Worm (Caenorhabditis elegans) whole organism, L4/young adult: ENCODE measurements around the gene Y116A8C.10.

Source experiments
- W03F9.2 ChIP-seq: fragments of 150-350 bp; optimal IDR thresholded peaks from 2 replicates; lab custom pipeline; 2014; ENCODE audit warnings: missing biosample characterization, missing genetic modification characterization
- dao-5 ChIP-seq: sonication (generic microtip); optimal IDR thresholded peaks from 2 replicates; lab custom pipeline; 2016; ENCODE audit warnings: missing genotype, missing genetic modification characterization, moderate library complexity, missing compliant biosample characterization
- him-1 ChIP-seq: sonication (generic microtip); optimal IDR thresholded peaks from 2 replicates; lab custom pipeline; 2016; ENCODE audit warnings: missing genotype, missing genetic modification reagents, missing genetic modification characterization, missing compliant biosample characterization

The Y116A8C.10 gene

DNA sequence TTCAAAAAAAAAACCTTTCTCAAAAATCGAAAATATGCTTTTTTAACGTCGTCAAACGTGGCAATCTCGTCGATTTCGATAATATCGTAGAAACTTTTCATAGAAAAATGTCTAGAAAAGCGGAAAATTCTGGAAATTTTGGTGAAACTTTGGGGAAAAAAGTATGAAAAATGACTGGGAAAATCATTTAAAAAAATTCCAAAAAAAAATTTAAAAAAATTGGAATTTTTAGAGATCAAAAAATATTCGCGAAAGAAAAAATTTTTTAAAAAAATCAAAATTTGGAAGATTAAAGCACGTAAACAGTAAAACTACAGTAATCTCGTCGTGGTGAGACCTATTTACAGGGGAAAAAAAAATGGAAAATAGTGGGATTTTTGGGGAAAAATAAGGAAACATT lies at the start of gene Y116A8C.10:
TSS of gene Y116A8C.10 (minus strand) at position 101 of the 400 bp plus-strand sequence.
- TF ChIP-seq dao-5 (tag; lab: Kevin White, UChicago) (no peak), W03F9.2 (tag; lab: Kevin White, UChicago) (no peak), him-1 (tag; lab: Kevin White, UChicago) (no peak)

DNA sequence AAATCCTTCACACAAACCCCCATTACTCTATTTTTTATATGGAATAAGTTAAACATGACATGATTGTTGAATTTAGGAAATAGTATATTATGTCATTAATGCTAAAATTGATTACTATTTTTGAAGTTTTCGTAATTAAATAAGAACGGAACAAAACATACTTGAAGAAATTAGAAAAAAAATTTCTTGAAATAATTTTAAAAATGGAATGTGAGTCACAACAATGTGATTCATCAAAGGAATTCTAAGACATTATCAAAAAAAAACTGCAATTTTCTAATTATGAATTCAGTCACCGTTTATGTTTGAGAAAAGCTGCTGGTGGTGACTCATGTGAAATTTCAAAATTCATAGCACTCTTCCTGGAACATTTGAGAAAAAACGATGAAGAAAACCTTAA lies 49.5 kb upstream of the Y116A8C.10 start, which contains the start of gene nccd-1:
TSS of gene nccd-1 (plus strand) at position 301 of the 400 bp plus-strand sequence.
- TF ChIP-seq W03F9.2 (tag; lab: Kevin White, UChicago) (no peak), dao-5 (tag; lab: Kevin White, UChicago) (no peak), him-1 (tag; lab: Kevin White, UChicago) (no peak)

DNA sequence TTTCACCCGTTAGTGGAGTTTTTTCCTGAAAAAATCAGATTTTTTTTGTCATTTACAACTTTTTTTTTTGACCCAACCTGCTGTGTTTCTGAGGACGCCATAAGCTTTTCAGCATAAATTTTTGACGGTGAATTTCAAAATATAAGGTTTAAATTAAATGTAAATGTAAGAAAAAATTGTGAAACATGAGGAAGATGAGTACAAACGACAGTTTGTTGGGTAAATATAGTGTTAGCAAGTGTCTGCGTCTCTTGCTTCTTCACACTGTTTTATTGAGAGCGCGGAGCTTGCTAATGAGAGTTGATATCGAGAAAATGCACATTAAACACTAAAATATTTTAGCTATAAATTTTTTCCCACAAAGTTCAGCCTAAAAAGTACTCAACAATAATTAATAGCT lies 31.5 kb upstream of the Y116A8C.10 start, which contains the start of gene rom-3:
TSS of gene rom-3 (minus strand) at position 101 of the 400 bp plus-strand sequence.
- TF ChIP-seq him-1 (tag; lab: Kevin White, UChicago) (no peak), W03F9.2 (tag; lab: Kevin White, UChicago) (no peak), dao-5 (tag; lab: Kevin White, UChicago) (no peak)

DNA sequence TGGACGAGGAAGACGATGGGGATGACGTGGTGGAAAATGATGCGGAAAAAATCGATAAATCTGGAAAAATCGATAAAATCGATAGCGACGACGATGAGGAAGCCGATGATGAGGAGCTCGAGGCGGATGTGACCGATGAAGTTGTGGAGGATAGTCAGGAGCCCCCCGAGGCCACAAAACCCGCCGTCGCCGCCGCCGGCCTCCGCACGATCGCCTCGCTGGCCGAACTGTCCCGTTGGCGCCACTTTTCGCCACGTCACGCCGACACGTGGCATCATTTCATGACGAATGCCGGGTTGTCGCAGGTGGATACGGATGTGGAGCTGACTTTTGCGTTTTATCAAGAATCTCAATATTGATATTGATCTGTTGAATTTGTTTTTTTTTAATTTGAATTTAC lies 23.5 kb upstream of the Y116A8C.10 start:
- no peak for TF ChIP-seq him-1 (tag; lab: Kevin White, UChicago)
- no peak for TF ChIP-seq W03F9.2 (tag; lab: Kevin White, UChicago)
- no peak for TF ChIP-seq dao-5 (tag; lab: Kevin White, UChicago)

DNA sequence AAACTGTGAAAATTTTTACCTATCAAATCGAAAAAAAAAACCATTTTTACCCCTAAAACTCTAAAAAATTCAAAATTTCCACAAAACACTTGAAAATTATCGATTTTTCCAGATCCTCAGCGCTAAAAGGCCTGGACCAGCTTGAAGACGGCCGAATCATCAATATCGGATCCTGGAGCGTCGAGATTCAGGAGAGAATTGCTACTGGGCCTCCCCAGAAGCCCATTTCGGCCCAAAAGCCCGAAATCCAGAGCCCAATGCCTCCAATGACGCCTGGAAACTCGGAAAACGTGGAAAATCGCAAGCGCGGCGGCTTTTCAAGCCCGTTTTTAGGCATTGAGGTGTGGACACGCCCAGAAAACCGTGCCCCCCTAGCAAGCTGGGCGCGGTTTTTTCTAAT lies 13.5 kb upstream of the Y116A8C.10 start:
- no peak for TF ChIP-seq dao-5 (tag; lab: Kevin White, UChicago)
- no peak for TF ChIP-seq him-1 (tag; lab: Kevin White, UChicago)
- TF ChIP-seq W03F9.2 (tag; lab: Kevin White, UChicago), result no peak

ce11 chrIV:16949767-16950166 lies 10.9 kb upstream of the Y116A8C.10 start, which contains the start of gene rad-54.B:
Gene rad-54.B, plus strand, starts transcription at chrIV:16950067.
- TF ChIP-seq W03F9.2 (tag; lab: Kevin White, UChicago), result no peak
- no peak for TF ChIP-seq him-1 (tag; lab: Kevin White, UChicago)
- no peak for TF ChIP-seq dao-5 (tag; lab: Kevin White, UChicago)

DNA sequence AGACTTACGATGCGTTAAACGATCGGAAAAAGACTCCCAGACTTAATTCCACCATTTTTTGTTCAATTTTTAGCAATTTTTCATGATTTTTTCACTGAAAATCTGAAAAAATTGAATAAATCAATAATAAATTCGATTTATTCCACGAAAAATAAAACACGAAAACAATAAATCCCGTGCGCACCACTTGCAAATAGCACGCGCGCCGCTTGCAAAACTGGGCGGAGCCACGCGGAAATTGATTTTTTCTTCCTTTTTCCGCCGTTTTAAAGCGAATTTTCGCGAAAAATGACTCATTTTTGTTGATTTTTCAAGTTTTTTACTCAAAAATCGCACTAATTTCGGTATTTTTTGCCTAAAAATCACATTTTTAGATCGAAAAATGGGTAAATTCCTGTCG lies 7.8 kb upstream of the Y116A8C.10 start, which contains the start of the genes Y116A8C.9 and arf-6:
TSS of gene Y116A8C.9 (minus strand) at position 55 of the 400 bp plus-strand sequence.
TSS of gene arf-6 (plus strand) at position 375 of the 400 bp plus-strand sequence.
- peak; percentile 3 for TF ChIP-seq him-1 (tag; lab: Kevin White, UChicago)
- TF ChIP-seq dao-5 (tag; lab: Kevin White, UChicago), result no peak
- peak; percentile 59 for TF ChIP-seq W03F9.2 (tag; lab: Kevin White, UChicago)

ce11 chrIV:16936053-16936452 lies 2.8 kb downstream of the Y116A8C.10 start:
- TF ChIP-seq W03F9.2 (tag; lab: Kevin White, UChicago) (no peak), him-1 (tag; lab: Kevin White, UChicago) (no peak), dao-5 (tag; lab: Kevin White, UChicago) (no peak)

- TF ChIP-seq W03F9.2 (tag; lab: Kevin White, UChicago), result no peak
- no peak for TF ChIP-seq him-1 (tag; lab: Kevin White, UChicago)
- no peak for TF ChIP-seq dao-5 (tag; lab: Kevin White, UChicago)
Observed at ce11 chrIV:16931077-16931476, 7.8 kb downstream of the Y116A8C.10 start, which contains the start of gene Y116A8C.49. Gene Y116A8C.49, minus strand, starts transcription at chrIV:16931177.

ce11 chrIV:16926558-16926957 lies 12.3 kb downstream of the Y116A8C.10 start:
- TF ChIP-seq dao-5 (tag; lab: Kevin White, UChicago) (no peak), W03F9.2 (tag; lab: Kevin White, UChicago) (no peak), him-1 (tag; lab: Kevin White, UChicago) (no peak)

ce11 chrIV:16925363-16925863 lies 13.5 kb downstream of the Y116A8C.10 start:
- TF ChIP-seq him-1 (tag; lab: Kevin White, UChicago) (no peak), dao-5 (tag; lab: Kevin White, UChicago) (no peak), W03F9.2 (tag; lab: Kevin White, UChicago) (no peak)

ce11 chrIV:16924092-16924491 lies 14.8 kb downstream of the Y116A8C.10 start, which contains the start of gene nep-24:
Gene nep-24, plus strand, starts transcription at chrIV:16924392.
- TF ChIP-seq W03F9.2 (tag; lab: Kevin White, UChicago) (no peak), him-1 (tag; lab: Kevin White, UChicago) (no peak), dao-5 (tag; lab: Kevin White, UChicago) (no peak)

- TF ChIP-seq dao-5 (tag; lab: Kevin White, UChicago), result no peak
- no peak for TF ChIP-seq W03F9.2 (tag; lab: Kevin White, UChicago)
- TF ChIP-seq him-1 (tag; lab: Kevin White, UChicago), result no peak
Observed at ce11 chrIV:16921999-16922398, 16.9 kb downstream of the Y116A8C.10 start.

DNA sequence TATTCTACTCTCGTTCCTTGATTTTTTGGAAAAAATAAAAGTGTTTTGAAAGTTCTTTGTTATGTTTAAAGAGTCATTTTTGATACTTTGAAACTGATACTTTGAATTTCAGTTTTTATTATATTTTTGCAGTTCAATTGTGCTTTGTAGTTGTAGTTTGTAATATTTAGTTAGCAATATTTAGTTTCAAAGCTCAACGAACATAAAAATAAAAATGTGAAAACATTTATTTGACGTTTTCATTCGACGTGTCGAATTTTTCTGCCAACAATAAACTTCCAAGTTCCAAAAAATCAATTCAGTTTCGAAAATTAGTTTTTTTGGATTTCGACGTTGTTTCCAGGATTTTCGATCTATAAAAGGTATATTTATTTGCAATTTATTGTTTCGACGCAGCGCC lies 18.9 kb downstream of the Y116A8C.10 start, which contains the start of gene nep-23:
TSS of gene nep-23 (plus strand) at position 301 of the 400 bp plus-strand sequence.
- no peak for TF ChIP-seq him-1 (tag; lab: Kevin White, UChicago)
- TF ChIP-seq W03F9.2 (tag; lab: Kevin White, UChicago), result no peak
- no peak for TF ChIP-seq dao-5 (tag; lab: Kevin White, UChicago)
